Worm (Caenorhabditis elegans): ENCODE data around the gene C09G1.4.
A peak's percentile ranks its signal among the peaks of the same experiment; 100 is the strongest.

C09G1.4 gene

DNA sequence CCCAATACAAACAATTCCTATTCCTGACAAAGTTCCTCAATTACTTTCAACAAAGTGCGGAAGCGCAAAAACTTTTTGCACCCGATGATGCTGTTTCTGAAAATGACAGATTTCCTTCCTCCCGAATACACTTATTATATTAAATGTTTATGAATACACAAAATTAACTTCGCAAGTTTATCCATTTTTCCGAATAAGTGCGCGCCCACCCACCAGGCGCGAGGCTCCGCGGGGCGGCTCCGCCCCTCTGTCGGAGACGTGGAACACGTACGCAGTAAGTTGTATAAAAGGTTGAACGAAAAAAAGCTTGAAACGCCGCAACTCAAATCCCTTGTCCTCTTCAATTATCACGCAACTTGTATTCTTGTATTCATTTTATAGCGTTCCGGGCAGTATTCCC, 47.7 kb downstream of the C09G1.4 start, which contains the start of gene C09G1.5:
Gene C09G1.5 (plus strand): TSS at position 301 of the 400 bp plus-strand sequence.
- TF ChIP-seq F44E2.7 (GFP tag; IDR thresholded peaks at IDR 0.05), result no peak
- no peak for TF ChIP-seq ZK337.2 (GFP tag; IDR thresholded peaks at IDR 0.05)
- TF ChIP-seq daf-16 (GFP tag; optimal IDR thresholded peaks at IDR 0.05), result no peak
- no peak for TF ChIP-seq daf-16 (tag; optimal IDR thresholded peaks at IDR 0.05)
- TF ChIP-seq ces-1 (GFP tag; optimal IDR thresholded peaks at IDR 0.05), result no peak
- no peak for TF ChIP-seq duxl-1 (tag; optimal IDR thresholded peaks at IDR 0.05; ENCODE audit: poor library complexity)
- TF ChIP-seq ztf-11 (tag; optimal IDR thresholded peaks at IDR 0.05), result no peak
- no peak for TF ChIP-seq fkh-10 (GFP tag; optimal IDR thresholded peaks at IDR 0.05)
- TF ChIP-seq lir-3 (tag; optimal IDR thresholded peaks at IDR 0.05), result no peak
- no peak for TF ChIP-seq ceh-44 (GFP tag; IDR thresholded peaks at IDR 0.05)

DNA sequence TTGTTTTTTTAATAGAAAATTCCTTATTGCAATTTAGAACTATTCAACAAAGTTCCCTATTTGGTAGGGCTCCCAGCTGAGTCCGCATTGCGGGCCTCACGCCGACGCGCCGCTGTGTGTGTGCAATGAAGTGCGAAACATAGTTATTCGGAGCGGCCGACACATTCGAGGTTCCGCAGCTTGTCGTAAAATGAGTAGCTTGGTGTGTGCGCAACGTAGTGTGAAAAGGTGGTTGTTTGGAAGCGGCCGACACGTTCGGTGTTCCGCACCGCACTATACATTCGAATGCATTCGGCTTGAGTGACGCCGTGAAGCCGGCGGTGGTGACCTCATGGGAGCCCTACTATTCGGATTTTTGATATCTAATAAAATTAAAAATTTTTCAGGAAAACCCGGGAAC, 52.8 kb downstream of the C09G1.4 start:
- TF ChIP-seq nhr-6 (tag; optimal IDR thresholded peaks at IDR 0.05), result no peak
- no peak for TF ChIP-seq ceh-62 (tag; optimal IDR thresholded peaks at IDR 0.05)
- no peak for TF ChIP-seq egl-27 (tag; optimal IDR thresholded peaks at IDR 0.05)
- no peak for TF ChIP-seq ceh-82 (tag; optimal IDR thresholded peaks at IDR 0.05)
- TF ChIP-seq lin-29 (GFP tag; IDR thresholded peaks at IDR 0.05), result no peak
- TF ChIP-seq nhr-102 (tag; optimal IDR thresholded peaks at IDR 0.05), result no peak
- TF ChIP-seq pha-4 (GFP tag; IDR thresholded peaks at IDR 0.05), result no peak
- no peak for TF ChIP-seq pha-4 (tag; optimal IDR thresholded peaks at IDR 0.05)

DNA sequence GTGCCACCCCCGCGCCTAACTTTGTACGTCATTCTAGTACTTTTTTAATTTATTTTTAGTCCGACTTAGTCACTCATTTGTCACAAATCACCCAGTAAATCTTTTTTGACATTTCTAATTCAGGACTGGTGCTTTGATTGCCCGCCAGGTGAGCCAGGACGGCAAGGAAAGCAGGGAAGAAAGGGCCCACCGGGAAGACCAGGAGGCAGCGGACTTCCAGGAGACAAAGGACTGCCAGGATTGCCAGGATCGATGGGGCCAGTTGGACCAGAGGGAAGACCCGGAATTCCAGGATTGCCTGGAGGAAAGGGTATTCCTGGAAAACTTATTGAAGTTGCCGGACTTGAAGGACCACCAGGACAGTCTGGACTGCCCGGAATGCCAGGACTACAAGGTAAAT, 53.3 kb downstream of the C09G1.4 start:
- peak; percentile 79 for TF ChIP-seq set-16 (GFP tag; IDR thresholded peaks at IDR 0.05)
- no peak for TF ChIP-seq ceh-32 (tag; optimal IDR thresholded peaks at IDR 0.05; ENCODE audit: poor library complexity)
- TF ChIP-seq dpl-1 (GFP tag; optimal IDR thresholded peaks at IDR 0.05), result no peak
- TF ChIP-seq ctbp-1 (GFP tag; IDR thresholded peaks at IDR 0.05), result no peak
- TF ChIP-seq aly-2 (tag; optimal IDR thresholded peaks at IDR 0.05), result no peak
- TF ChIP-seq ztf-11 (tag; optimal IDR thresholded peaks at IDR 0.05), result no peak
- TF ChIP-seq madf-5 (GFP tag; IDR thresholded peaks at IDR 0.05), result no peak
- TF ChIP-seq Y75B8A.6 (GFP tag; IDR thresholded peaks at IDR 0.05), result no peak
- no peak for TF ChIP-seq madf-9 (GFP tag; conservative IDR thresholded peaks at IDR 0.05)

DNA sequence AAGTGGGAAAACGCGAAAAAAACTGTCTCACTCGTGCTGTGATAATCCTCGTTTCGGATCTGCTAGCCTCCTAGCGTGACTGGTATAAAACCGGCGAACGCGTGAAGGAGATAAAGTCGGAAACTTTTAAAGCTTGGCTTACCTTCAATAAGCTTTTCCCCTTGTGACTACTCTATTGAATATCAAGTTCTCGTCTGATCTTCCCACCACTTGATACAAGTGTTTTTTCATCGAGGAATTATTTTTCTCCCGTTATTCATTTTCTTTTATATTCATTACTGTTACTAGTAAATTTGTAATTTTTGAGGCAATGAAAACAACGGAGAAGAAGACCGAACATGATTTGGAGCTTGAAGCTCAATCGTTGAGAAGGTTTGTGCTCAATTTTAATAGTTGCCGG, 55.2 kb downstream of the C09G1.4 start, which contains the start of gene col-186:
Gene col-186 (plus strand): TSS at position 301 of the 400 bp plus-strand sequence.
- peak in 1 of 2 experiments; percentile 86 for TF ChIP-seq unc-62 (GFP tag; optimal IDR thresholded peaks at IDR 0.05 in 1 of 2)
- no peak for TF ChIP-seq unc-62 (tag; optimal IDR thresholded peaks at IDR 0.05)
- no peak for TF ChIP-seq set-16 (GFP tag; IDR thresholded peaks at IDR 0.05)

DNA sequence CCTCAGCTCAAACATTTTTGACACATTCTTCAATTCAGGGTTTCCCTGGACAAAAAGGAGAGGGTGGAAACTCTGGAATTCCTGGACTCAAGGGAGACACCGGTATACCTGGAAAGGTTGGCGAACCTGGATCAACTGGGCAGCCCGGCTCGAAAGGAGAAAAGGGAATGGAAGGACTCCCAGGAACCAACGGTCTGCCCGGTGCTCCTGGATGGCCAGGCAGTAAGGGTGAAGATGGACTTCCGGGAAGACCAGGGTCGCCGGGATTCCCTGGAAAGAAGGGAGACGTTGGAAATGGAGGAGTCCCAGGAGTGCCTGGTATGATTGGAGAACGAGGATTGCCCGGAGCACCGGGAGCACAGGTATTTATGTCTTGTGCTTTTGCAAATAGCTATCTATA, 60.6 kb downstream of the C09G1.4 start:
- peak; percentile 51 for TF ChIP-seq aha-1 (tag)
- no peak for TF ChIP-seq nhr-76 (tag; optimal IDR thresholded peaks at IDR 0.05)
- peak; percentile 87 for TF ChIP-seq set-16 (GFP tag; IDR thresholded peaks at IDR 0.05)

ce11 chrX:15944198-15944597, 62.2 kb downstream of the C09G1.4 start:
- TF ChIP-seq gei-8 (GFP tag; optimal IDR thresholded peaks at IDR 0.05) (no peak), dmd-6 (GFP tag; IDR thresholded peaks at IDR 0.05) (peak; percentile 51)

DNA sequence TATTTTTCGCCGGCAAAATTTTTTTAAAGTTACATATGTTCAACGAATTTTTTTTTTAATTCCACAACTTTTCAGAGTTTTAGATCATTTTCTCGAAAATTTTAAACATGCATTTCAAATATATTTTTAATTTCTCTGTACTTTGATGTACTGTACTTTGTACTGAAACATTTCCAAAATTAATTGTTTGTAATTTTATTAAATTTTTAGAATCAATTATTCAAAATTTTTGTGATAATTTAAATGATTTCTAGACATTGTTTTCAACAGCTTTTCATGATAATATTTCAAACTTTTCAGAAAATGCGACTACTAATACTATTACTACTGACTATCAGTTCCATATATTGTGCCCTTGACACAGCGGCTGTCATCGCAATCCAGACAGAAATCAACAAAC, 62.7 kb downstream of the C09G1.4 start, which contains the start of gene mec-5:
Gene mec-5 (plus strand): TSS at position 301 of the 400 bp plus-strand sequence.
- no peak for TF ChIP-seq lin-39 (tag; optimal IDR thresholded peaks at IDR 0.05)
- no peak for TF ChIP-seq skn-1 (tag; optimal IDR thresholded peaks at IDR 0.05)
- TF ChIP-seq unc-130 (GFP tag; optimal IDR thresholded peaks at IDR 0.05), result no peak
- TF ChIP-seq Y75B8A.6 (GFP tag; IDR thresholded peaks at IDR 0.05), result no peak
- TF ChIP-seq egl-43 (GFP tag; IDR thresholded peaks at IDR 0.05), result no peak
- TF ChIP-seq attf-4 (tag; optimal IDR thresholded peaks at IDR 0.05), result no peak
- TF ChIP-seq daf-12 (tag; optimal IDR thresholded peaks at IDR 0.05), result no peak
- no peak for TF ChIP-seq unc-62 (GFP tag; optimal IDR thresholded peaks at IDR 0.05 in 1 of 2)
- TF ChIP-seq unc-62 (tag; optimal IDR thresholded peaks at IDR 0.05), result no peak
- TF ChIP-seq nhr-77 (tag; optimal IDR thresholded peaks at IDR 0.05), result no peak
- no peak for TF ChIP-seq F10B5.3 (tag; optimal IDR thresholded peaks at IDR 0.05)
- no peak for TF ChIP-seq nhr-237 (tag; optimal IDR thresholded peaks at IDR 0.05)
- no peak for TF ChIP-seq dmd-6 (GFP tag; IDR thresholded peaks at IDR 0.05)
- TF ChIP-seq D1046.2 (GFP tag; IDR thresholded peaks at IDR 0.05), result no peak
- no peak for TF ChIP-seq nhr-11 (tag; optimal IDR thresholded peaks at IDR 0.05)
- no peak for TF ChIP-seq unc-39 (tag; optimal IDR thresholded peaks at IDR 0.05)

Measured in whole organism, L4 larva.